Worm (Caenorhabditis elegans): ENCODE data around the gene erp-44.2.

erp-44.2 gene

DNA sequence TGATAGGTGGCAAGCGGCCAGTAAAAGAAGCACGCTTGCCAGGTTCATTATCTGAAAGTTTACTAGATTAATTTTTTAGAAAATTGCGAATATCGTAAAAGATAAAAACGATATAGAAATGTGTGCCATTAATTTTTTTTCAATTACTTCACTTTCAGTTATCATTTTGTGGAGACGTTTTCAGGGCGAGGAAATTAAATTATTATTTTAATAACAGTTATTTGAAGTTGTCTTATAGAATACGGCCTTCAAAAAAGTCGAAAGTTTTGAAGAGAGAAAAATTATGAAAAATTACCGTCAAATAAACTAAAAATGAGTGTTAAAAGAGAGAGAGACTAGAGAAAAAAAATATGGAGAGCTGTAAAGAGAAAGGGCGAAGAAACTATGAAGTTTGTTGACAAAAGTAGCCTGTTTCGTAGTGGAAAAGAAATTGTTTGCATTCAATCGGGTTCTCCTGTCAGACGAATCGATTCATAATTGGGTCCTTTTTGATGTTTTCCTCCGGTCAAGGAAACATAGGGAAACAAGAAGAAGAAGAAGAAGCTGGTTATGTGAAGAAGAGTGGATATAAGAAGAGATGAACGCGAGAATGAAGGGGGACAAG, at the start of gene erp-44.2:
TSS of gene erp-44.2 (minus strand) at position 51 of the 604 bp plus-strand sequence.
- no peak for TF ChIP-seq ceh-43 (GFP tag; optimal IDR thresholded peaks at IDR 0.05)
- TF ChIP-seq flh-1 (GFP tag; optimal IDR thresholded peaks at IDR 0.05), result no peak
- no peak for TF ChIP-seq hlh-1 (tag; optimal IDR thresholded peaks at IDR 0.05)
- no peak for TF ChIP-seq unc-62 (GFP tag; optimal IDR thresholded peaks at IDR 0.05)
- no peak for TF ChIP-seq unc-39 (tag; optimal IDR thresholded peaks at IDR 0.05)
- TF ChIP-seq bed-3 (GFP tag; optimal IDR thresholded peaks at IDR 0.05), result no peak
- TF ChIP-seq tbx-8 (GFP tag; optimal IDR thresholded peaks at IDR 0.05), result no peak
- no peak for TF ChIP-seq mab-5 (tag; optimal IDR thresholded peaks at IDR 0.05)
- TF ChIP-seq snpc-4 (tag; optimal IDR thresholded peaks at IDR 0.05), result no peak
- no peak for TF ChIP-seq ces-1 (GFP tag; optimal IDR thresholded peaks at IDR 0.05)
- no peak for TF ChIP-seq pha-4 (tag; optimal IDR thresholded peaks at IDR 0.05)
- TF ChIP-seq ztf-11 (tag; optimal IDR thresholded peaks at IDR 0.05), result no peak
- TF ChIP-seq sptf-1 (tag; optimal IDR thresholded peaks at IDR 0.05), result no peak
- TF ChIP-seq elt-3 (tag; optimal IDR thresholded peaks at IDR 0.05), result no peak
- no peak for TF ChIP-seq M03D4.4 (tag; optimal IDR thresholded peaks at IDR 0.05)
- no peak for TF ChIP-seq unc-120 (tag; optimal IDR thresholded peaks at IDR 0.05; ENCODE audit: poor library complexity, severe bottlenecking)
- TF ChIP-seq nhr-237 (tag; optimal IDR thresholded peaks at IDR 0.05), result no peak
- no peak for TF ChIP-seq ceh-39 (tag; optimal IDR thresholded peaks at IDR 0.05)
- TF ChIP-seq lsy-2 (tag; optimal IDR thresholded peaks at IDR 0.05), result no peak
- TF ChIP-seq drap-1 (GFP tag; optimal IDR thresholded peaks at IDR 0.05), result no peak

ce11 chrIV:7881726-7882125, 47.3 kb upstream of the erp-44.2 start, which contains the start of gene atic-1:
TSS of gene atic-1 (plus strand) at chrIV:7882026.
- no peak for TF ChIP-seq ces-1 (GFP tag; optimal IDR thresholded peaks at IDR 0.05)
- TF ChIP-seq unc-62 (GFP tag; optimal IDR thresholded peaks at IDR 0.05), result no peak
- TF ChIP-seq blmp-1 (tag; optimal IDR thresholded peaks at IDR 0.05), result no peak
- no peak for TF ChIP-seq lsy-2 (tag; optimal IDR thresholded peaks at IDR 0.05)
- TF ChIP-seq pha-4 (tag; optimal IDR thresholded peaks at IDR 0.05), result no peak
- no peak for TF ChIP-seq bed-3 (GFP tag; optimal IDR thresholded peaks at IDR 0.05)
- no peak for TF ChIP-seq sem-2 (GFP tag; optimal IDR thresholded peaks at IDR 0.05)
- no peak for TF ChIP-seq unc-120 (tag; optimal IDR thresholded peaks at IDR 0.05; ENCODE audit: poor library complexity, severe bottlenecking)
- TF ChIP-seq flh-1 (GFP tag; optimal IDR thresholded peaks at IDR 0.05), result no peak
- no peak for TF ChIP-seq ham-2 (GFP tag; optimal IDR thresholded peaks at IDR 0.05)
- TF ChIP-seq cnd-1 (tag; optimal IDR thresholded peaks at IDR 0.05), result no peak
- TF ChIP-seq elt-1 (tag; optimal IDR thresholded peaks at IDR 0.05; ENCODE audit: borderline replicate concordance, insufficient read depth), result no peak
- TF ChIP-seq M03D4.4 (tag; optimal IDR thresholded peaks at IDR 0.05), result no peak
- TF ChIP-seq mab-5 (tag; optimal IDR thresholded peaks at IDR 0.05), result no peak

ce11 chrIV:7881166-7881565, 46.7 kb upstream of the erp-44.2 start:
- TF ChIP-seq elt-3 (tag; optimal IDR thresholded peaks at IDR 0.05), result no peak
- TF ChIP-seq bed-3 (GFP tag; optimal IDR thresholded peaks at IDR 0.05), result no peak
- no peak for TF ChIP-seq ceh-39 (tag; optimal IDR thresholded peaks at IDR 0.05)
- TF ChIP-seq tbx-8 (GFP tag; optimal IDR thresholded peaks at IDR 0.05), result no peak
- TF ChIP-seq nhr-76 (tag; optimal IDR thresholded peaks at IDR 0.05), result no peak
- TF ChIP-seq zip-8 (tag; optimal IDR thresholded peaks at IDR 0.05), result no peak
- TF ChIP-seq elt-1 (tag; optimal IDR thresholded peaks at IDR 0.05; ENCODE audit: borderline replicate concordance, insufficient read depth), result no peak
- TF ChIP-seq lsy-2 (tag; optimal IDR thresholded peaks at IDR 0.05), result no peak
- TF ChIP-seq nhr-2 (tag; optimal IDR thresholded peaks at IDR 0.05), result no peak
- TF ChIP-seq unc-39 (tag; optimal IDR thresholded peaks at IDR 0.05), result no peak
- no peak for TF ChIP-seq snpc-4 (tag; optimal IDR thresholded peaks at IDR 0.05)
- no peak for TF ChIP-seq lin-32 (GFP tag; optimal IDR thresholded peaks at IDR 0.05)
- no peak for TF ChIP-seq hlh-1 (tag; optimal IDR thresholded peaks at IDR 0.05)
- TF ChIP-seq mls-2 (tag; optimal IDR thresholded peaks at IDR 0.05), result no peak
- TF ChIP-seq nhr-237 (tag; optimal IDR thresholded peaks at IDR 0.05), result no peak
- TF ChIP-seq sem-2 (GFP tag; optimal IDR thresholded peaks at IDR 0.05), result no peak
- no peak for TF ChIP-seq ztf-11 (tag; optimal IDR thresholded peaks at IDR 0.05)
- no peak for TF ChIP-seq ceh-83 (GFP tag; optimal IDR thresholded peaks at IDR 0.05)
- TF ChIP-seq M03D4.4 (tag; optimal IDR thresholded peaks at IDR 0.05), result no peak
- TF ChIP-seq mab-5 (tag; optimal IDR thresholded peaks at IDR 0.05), result no peak

ce11 chrIV:7879017-7879416, 44.5 kb upstream of the erp-44.2 start, which contains the start of gene srt-73:
TSS of gene srt-73 (plus strand) at chrIV:7879317.
- TF ChIP-seq nhr-76 (tag; optimal IDR thresholded peaks at IDR 0.05), result no peak
- no peak for TF ChIP-seq drap-1 (GFP tag; optimal IDR thresholded peaks at IDR 0.05)
- TF ChIP-seq M03D4.4 (tag; optimal IDR thresholded peaks at IDR 0.05), result no peak
- TF ChIP-seq sptf-1 (tag; optimal IDR thresholded peaks at IDR 0.05), result no peak
- no peak for TF ChIP-seq lin-32 (GFP tag; optimal IDR thresholded peaks at IDR 0.05)
- TF ChIP-seq unc-120 (tag; optimal IDR thresholded peaks at IDR 0.05; ENCODE audit: poor library complexity, severe bottlenecking), result no peak
- TF ChIP-seq elt-3 (tag; optimal IDR thresholded peaks at IDR 0.05), result no peak
- TF ChIP-seq bed-3 (GFP tag; optimal IDR thresholded peaks at IDR 0.05), result no peak
- TF ChIP-seq ztf-11 (tag; optimal IDR thresholded peaks at IDR 0.05), result no peak
- TF ChIP-seq ceh-39 (tag; optimal IDR thresholded peaks at IDR 0.05), result no peak
- TF ChIP-seq mab-5 (tag; optimal IDR thresholded peaks at IDR 0.05), result no peak
- no peak for TF ChIP-seq nhr-237 (tag; optimal IDR thresholded peaks at IDR 0.05)
- no peak for TF ChIP-seq flh-1 (GFP tag; optimal IDR thresholded peaks at IDR 0.05)
- no peak for TF ChIP-seq snpc-4 (tag; optimal IDR thresholded peaks at IDR 0.05)
- no peak for TF ChIP-seq ces-1 (GFP tag; optimal IDR thresholded peaks at IDR 0.05)
- no peak for TF ChIP-seq zip-8 (tag; optimal IDR thresholded peaks at IDR 0.05)

All from whole organism, mixed stage, embryonic.